Worm (Caenorhabditis elegans): ENCODE results near the gene atg-13.
A peak's percentile ranks its signal among the peaks of the same experiment; 100 is the strongest.

atg-13 gene

DNA sequence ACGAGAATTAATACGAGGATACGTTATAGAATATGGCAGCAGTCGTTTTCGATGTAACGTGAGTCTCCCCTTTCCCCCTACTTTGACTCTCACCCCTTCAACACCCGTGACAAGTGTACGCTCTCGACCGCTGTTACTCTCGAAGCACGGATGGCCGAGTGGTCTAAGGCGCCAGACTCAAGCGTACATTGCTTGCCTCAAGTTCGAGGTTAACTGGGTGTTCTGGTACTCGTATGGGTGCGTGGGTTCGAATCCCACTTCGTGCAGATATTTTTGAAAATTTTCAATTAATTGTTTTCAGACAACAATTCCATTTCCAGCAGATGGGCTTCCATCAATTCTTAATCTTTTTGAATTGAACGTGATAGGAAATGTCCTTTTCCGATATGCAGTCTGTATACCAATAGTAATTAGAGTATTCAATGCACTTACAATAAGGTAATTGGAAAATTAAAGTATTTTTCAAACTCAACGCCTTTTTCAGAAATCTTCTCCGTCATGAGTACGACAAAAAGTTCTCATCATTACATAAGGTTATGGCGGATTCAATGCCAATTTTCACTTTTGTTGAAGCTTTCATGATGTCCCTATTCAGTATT, 48.4 kb downstream of the atg-13 start (continued):
- TF ChIP-seq B0035.1 (tag; optimal IDR thresholded peaks at IDR 0.05), result peak; percentile 62
- TF ChIP-seq ztf-22 (GFP tag; optimal IDR thresholded peaks at IDR 0.05), result peak; percentile 14
- peak; percentile 74; the same call in 1 of the 2 replicates for TF ChIP-seq ztf-28 (GFP tag; IDR thresholded peaks at IDR 0.05)
- TF ChIP-seq rcor-1 (GFP tag; IDR thresholded peaks at IDR 0.05), result peak; percentile 58; the same call in 1 of the 2 replicates
- TF ChIP-seq madf-8 (GFP tag; conservative IDR thresholded peaks at IDR 0.05), result peak; percentile 28; the same call in 1 of the 2 replicates
- TF ChIP-seq nhr-80 (tag; optimal IDR thresholded peaks at IDR 0.05), result peak; percentile 26
- TF ChIP-seq egl-18 (GFP tag; IDR thresholded peaks at IDR 0.05), result no peak
- TF ChIP-seq F49E8.2 (tag; optimal IDR thresholded peaks at IDR 0.05; ENCODE audit: insufficient read depth), result peak; percentile 65
- no peak for TF ChIP-seq tbx-9 (tag; optimal IDR thresholded peaks at IDR 0.05; ENCODE audit: borderline replicate concordance)
- TF ChIP-seq fkh-3 (tag; optimal IDR thresholded peaks at IDR 0.05), result peak; percentile 42
- TF ChIP-seq lin-26 (GFP tag; IDR thresholded peaks at IDR 0.05), result peak; percentile 95
- TF ChIP-seq snpc-1.1 (tag; optimal IDR thresholded peaks at IDR 0.05; ENCODE audit: insufficient read depth), result peak; percentile 62
- peak; percentile 86 for TF ChIP-seq nfyb-1 (GFP tag; IDR thresholded peaks at IDR 0.05)
- TF ChIP-seq lin-35 (GFP tag; optimal IDR thresholded peaks at IDR 0.05), result peak in 2 of 3 experiments; percentile 4 to 81
- TF ChIP-seq dpl-1 (GFP tag; optimal IDR thresholded peaks at IDR 0.05), result peak; percentile 12
- TF ChIP-seq nhr-27 (tag; optimal IDR thresholded peaks at IDR 0.05), result no peak
- TF ChIP-seq rec-8 (tag; optimal IDR thresholded peaks at IDR 0.05), result peak; percentile 80 to 94
- 0 out of 2 replicates have a peak, but pooled peaks have one; percentile 20 for TF ChIP-seq nfya-2 (GFP tag; IDR thresholded peaks at IDR 0.05)
- TF ChIP-seq Y67H2A.10 (GFP tag; conservative IDR thresholded peaks at IDR 0.05), result 0 out of 2 replicates have a peak, but pooled peaks have one; percentile 30
- peak; percentile 88 for TF ChIP-seq rpc-1 (optimal IDR thresholded peaks at IDR 0.05)
- TF ChIP-seq rpc-1 (tag; optimal IDR thresholded peaks at IDR 0.05), result peak; percentile 94
- no peak for TF ChIP-seq let-526 (GFP tag; IDR thresholded peaks at IDR 0.05)
- TF ChIP-seq dpff-1 (tag; optimal IDR thresholded peaks at IDR 0.05), result no peak
- TF ChIP-seq hmg-20 (GFP tag; IDR thresholded peaks at IDR 0.05), result 0 out of 2 replicates have a peak, but pooled peaks have one; percentile 38
- TF ChIP-seq B0019.2 (GFP tag; conservative IDR thresholded peaks at IDR 0.05), result 0 out of 2 replicates have a peak, but pooled peaks have one; percentile 46
- TF ChIP-seq Y56A3A.18 (GFP tag; IDR thresholded peaks at IDR 0.05), result peak; percentile 83
- peak; percentile 64; the same call in 1 of the 2 replicates for TF ChIP-seq Y53G8AR.9 (GFP tag; conservative IDR thresholded peaks at IDR 0.05)
- TF ChIP-seq ztf-18 (tag; optimal IDR thresholded peaks at IDR 0.05), result peak; percentile 77
- TF ChIP-seq lsy-27 (tag; optimal IDR thresholded peaks at IDR 0.05; ENCODE audit: borderline replicate concordance, insufficient read depth), result no peak
- peak; percentile 72 for TF ChIP-seq ekl-4 (GFP tag; IDR thresholded peaks at IDR 0.05)
- TF ChIP-seq F22D6.2 (tag; optimal IDR thresholded peaks at IDR 0.05), result peak; percentile 17

DNA sequence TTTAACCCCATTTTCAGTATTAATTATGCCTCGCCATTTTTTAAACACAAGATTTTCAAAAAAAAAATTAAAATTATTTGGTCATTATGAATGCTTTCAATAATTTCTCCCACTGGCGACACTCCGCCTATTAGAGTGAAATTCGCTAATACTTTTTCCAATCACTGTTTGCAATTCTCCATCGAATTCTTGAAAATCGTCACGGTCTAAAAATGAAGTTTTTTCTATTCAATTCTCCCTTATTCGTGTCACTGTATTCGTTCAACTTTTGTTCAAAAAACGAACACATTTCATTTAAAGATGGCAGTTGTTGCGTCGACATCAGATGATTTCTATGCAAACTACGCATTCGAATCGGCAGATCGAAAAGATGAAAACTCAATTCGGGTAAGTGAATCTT, 49.5 kb downstream of the atg-13 start, which contains the start of gene C14B9.3:
TSS of gene C14B9.3 (plus strand) at position 301 of the 400 bp plus-strand sequence.
- TF ChIP-seq F23B12.7 (tag; optimal IDR thresholded peaks at IDR 0.05; ENCODE audit: insufficient read depth) (no peak), die-1 (tag; optimal IDR thresholded peaks at IDR 0.05) (no peak), aptf-3 (GFP tag; IDR thresholded peaks at IDR 0.05) (no peak)

DNA sequence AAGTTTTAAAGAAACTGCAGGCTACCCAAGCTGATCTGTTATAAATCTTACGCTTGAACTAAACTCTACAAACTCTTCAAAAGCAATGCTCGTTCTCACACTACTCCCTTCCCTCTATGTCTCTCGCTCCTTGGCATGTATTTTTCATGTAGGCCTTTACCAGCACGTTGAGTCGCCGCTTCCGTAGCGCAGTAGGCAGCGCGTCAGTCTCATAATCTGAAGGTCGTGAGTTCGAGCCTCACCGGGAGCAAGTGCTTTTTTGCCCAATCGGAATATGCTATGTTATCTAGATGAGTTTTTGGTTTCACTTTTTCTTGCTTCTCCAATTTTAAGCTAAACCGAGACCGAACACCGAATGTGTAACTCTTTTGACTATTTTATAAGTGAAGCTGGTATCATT, 51.5 kb downstream of the atg-13 start:
- TF ChIP-seq cebp-1 (GFP tag; IDR thresholded peaks at IDR 0.05) (no peak), cebp-1 (tag; optimal IDR thresholded peaks at IDR 0.05) (peak; percentile 53), ztf-18 (tag; optimal IDR thresholded peaks at IDR 0.05) (peak; percentile 53), pbrm-1 (GFP tag; IDR thresholded peaks at IDR 0.05) (0 out of 2 replicates have a peak, but pooled peaks have one; percentile 38), mel-28 (tag; optimal IDR thresholded peaks at IDR 0.05; ENCODE audit: borderline replicate concordance) (no peak), F39B2.1 (GFP tag; IDR thresholded peaks at IDR 0.05) (no peak), attf-6 (GFP tag; IDR thresholded peaks at IDR 0.05) (no peak), sptf-2 (GFP tag; optimal IDR thresholded peaks at IDR 0.05) (no peak), mxl-1 (tag; optimal IDR thresholded peaks at IDR 0.05) (peak; percentile 27), bed-2 (GFP tag; IDR thresholded peaks at IDR 0.05) (no peak), ztf-25 (GFP tag; IDR thresholded peaks at IDR 0.05) (no peak), nhr-80 (tag; optimal IDR thresholded peaks at IDR 0.05) (peak; percentile 27), madf-6 (GFP tag; IDR thresholded peaks at IDR 0.05) (peak; percentile 33; the same call in 1 of the 2 replicates), F33H1.4 (GFP tag; IDR thresholded peaks at IDR 0.05) (0 out of 2 replicates have a peak, but pooled peaks have one; percentile 14)
